Worm (Caenorhabditis elegans) whole organism, young adult: ENCODE data around the gene K08E4.8.

Experiments
- B0019.2 ChIP-seq: fragments of 200-800 bp; sonication (Bioruptor generic); conservative IDR thresholded peaks from 2 replicates; pipeline ENCODE4 v1.3.6; 2022; ENCODE audit warnings: missing genetic modification reagents, missing genetic modification characterization, missing compliant biosample characterization
- B0336.3 ChIP-seq: fragments of 200-800 bp; sonication (Bioruptor generic); IDR thresholded peaks from 2 replicates; pipeline ENCODE4 v1.3.6; 2022; ENCODE audit warnings: missing genetic modification characterization, missing compliant biosample characterization
- F10E7.11 ChIP-seq: sonication (generic microtip); optimal IDR thresholded peaks from 2 replicates; lab custom pipeline; 2017; ENCODE audit warnings: mild to moderate bottlenecking, missing genetic modification characterization, moderate library complexity, missing compliant biosample characterization
- F22D6.2 ChIP-seq: sonication (generic microtip); optimal IDR thresholded peaks from 2 replicates; lab custom pipeline; 2016; ENCODE audit warnings: mild to moderate bottlenecking, missing genetic modification characterization, missing compliant biosample characterization
- F23B12.7 ChIP-seq: sonication (generic microtip); optimal IDR thresholded peaks from 2 replicates; lab custom pipeline; 2017; ENCODE audit warnings: missing genetic modification characterization, mild to moderate bottlenecking, missing compliant biosample characterization, antibody characterized with exemption, moderate library complexity; ENCODE audit not compliant: insufficient read depth
- F37B4.10 ChIP-seq: fragments of 200-800 bp; sonication (Bioruptor generic); IDR thresholded peaks from 2 replicates; pipeline ENCODE4 v1.3.6; 2022; ENCODE audit warnings: missing genetic modification characterization, missing compliant biosample characterization
- F39B2.1 ChIP-seq: fragments of 200-800 bp; sonication (Bioruptor generic); IDR thresholded peaks from 2 replicates; pipeline ENCODE4 v1.3.6; 2022; ENCODE audit warnings: missing genetic modification reagents, missing genetic modification characterization, missing compliant biosample characterization
- F52B5.7 ChIP-seq: sonication (generic microtip); optimal IDR thresholded peaks from 2 replicates; lab custom pipeline; 2016; ENCODE audit warnings: mild to moderate bottlenecking, missing genetic modification characterization, missing compliant biosample characterization
- F57A8.1 ChIP-seq: fragments of 200-800 bp; sonication (Bioruptor generic); optimal IDR thresholded peaks from 2 replicates; lab custom pipeline; 2018; ENCODE audit warnings: mild to moderate bottlenecking, missing genetic modification characterization, moderate library complexity, missing compliant biosample characterization
- F57C9.4 ChIP-seq: sonication (generic microtip); optimal IDR thresholded peaks from 2 replicates; lab custom pipeline; 2017; ENCODE audit warnings: mild to moderate bottlenecking, missing genetic modification characterization, missing compliant biosample characterization
- T07F8.4 ChIP-seq: sonication (generic microtip); optimal IDR thresholded peaks from 2 replicates; lab custom pipeline; 2016; ENCODE audit warnings: mild to moderate bottlenecking, missing genetic modification characterization, moderate library complexity, missing compliant biosample characterization
- Y56A3A.18 ChIP-seq: fragments of 200-800 bp; sonication (Bioruptor generic); IDR thresholded peaks from 2 replicates; pipeline ENCODE4 v1.3.6; 2022; ENCODE audit warnings: missing genetic modification reagents, missing genetic modification characterization, missing compliant biosample characterization
- Y79H2A.3 ChIP-seq: fragments of 200-800 bp; sonication (Bioruptor generic); conservative IDR thresholded peaks from 2 replicates; pipeline ENCODE4 v1.3.6; 2022; ENCODE audit warnings: missing genetic modification reagents, missing genetic modification characterization, missing compliant biosample characterization
- Y95B8A.8 ChIP-seq: fragments of 200-800 bp; sonication (Bioruptor generic); IDR thresholded peaks from 2 replicates; pipeline ENCODE4 v1.3.6; 2022; ENCODE audit warnings: missing genetic modification reagents, missing genetic modification characterization, missing compliant biosample characterization
- ama-1 ChIP-seq, 3 experiments: fragments of 150-350 bp in 1 of 3; sonication (generic microtip) in 2 of 3; optimal IDR thresholded peaks; 2 replicates each; lab custom pipeline; 2014 to 2018; ENCODE audit warnings: missing biosample characterization in 2 of 3, missing genetic modification characterization in 2 of 3, missing genetic modification reagents in 2 of 3
- aptf-3 ChIP-seq: fragments of 200-800 bp; sonication (Bioruptor generic); IDR thresholded peaks from 2 replicates; pipeline ENCODE4 v1.3.6; 2022; ENCODE audit warnings: missing genetic modification characterization, missing compliant biosample characterization
- attf-5 ChIP-seq: fragments of 200-800 bp; sonication (Bioruptor generic); optimal IDR thresholded peaks from 2 replicates; lab custom pipeline; 2018; ENCODE audit warnings: mild to moderate bottlenecking, missing genetic modification characterization, missing compliant biosample characterization
- ccch-3 ChIP-seq: fragments of 200-800 bp; sonication (Bioruptor generic); optimal IDR thresholded peaks from 2 replicates; lab custom pipeline; 2018; ENCODE audit warnings: mild to moderate bottlenecking, missing genetic modification characterization, missing compliant biosample characterization
- cebp-1 ChIP-seq, 2 experiments: fragments of 200-800 bp in 1 of 2; sonication (Bioruptor generic) in 1 of 2; sonication (generic microtip) in 1 of 2; IDR thresholded peaks in 1 of 2; optimal IDR thresholded peaks in 1 of 2; 2 replicates each; pipeline versions ENCODE4 v1.3.6 to Lab custom; 2017 to 2022; ENCODE audit warnings: missing compliant biosample characterization in 2 of 2, missing genetic modification characterization in 2 of 2, mild to moderate bottlenecking in 1 of 2, missing genetic modification reagents in 1 of 2, moderate library complexity in 1 of 2
- cebp-2 ChIP-seq: fragments of 200-800 bp; sonication (Bioruptor generic); IDR thresholded peaks from 2 replicates; pipeline ENCODE4 v1.3.6; 2022; ENCODE audit warnings: missing genetic modification characterization, missing compliant biosample characterization
- ceh-27 ChIP-seq: fragments of 200-800 bp; sonication (Bioruptor generic); optimal IDR thresholded peaks from 2 replicates; lab custom pipeline; 2018; ENCODE audit warnings: mild to moderate bottlenecking, missing genetic modification characterization, moderate library complexity, missing compliant biosample characterization
- ceh-40 ChIP-seq: fragments of 200-800 bp; sonication (Bioruptor generic); IDR thresholded peaks from 2 replicates; pipeline ENCODE4 v1.3.6; 2022; ENCODE audit warnings: missing genetic modification characterization, missing compliant biosample characterization
- ceh-58 ChIP-seq: fragments of 200-800 bp; sonication (Bioruptor generic); IDR thresholded peaks from 2 replicates; pipeline ENCODE4 v1.3.6; 2022; ENCODE audit warnings: missing genetic modification characterization, missing compliant biosample characterization
- ceh-91 ChIP-seq: fragments of 200-800 bp; sonication (Bioruptor generic); IDR thresholded peaks from 2 replicates; pipeline ENCODE4 v1.3.6; 2022; ENCODE audit warnings: missing genetic modification reagents, missing genetic modification characterization, missing compliant biosample characterization
- efl-1 ChIP-seq: fragments of 150-350 bp; optimal IDR thresholded peaks from 2 replicates; lab custom pipeline; 2014; ENCODE audit warnings: missing biosample characterization, missing genetic modification reagents, missing genetic modification characterization
- ekl-4 ChIP-seq: fragments of 200-800 bp; sonication (Bioruptor generic); IDR thresholded peaks from 2 replicates; pipeline ENCODE4 v1.3.6; 2022; ENCODE audit warnings: missing genetic modification reagents, missing genetic modification characterization, missing compliant biosample characterization
- hmg-1.2 ChIP-seq: fragments of 200-800 bp; sonication (Bioruptor generic); IDR thresholded peaks from 2 replicates; pipeline ENCODE4 v1.3.6; 2022; ENCODE audit warnings: missing genetic modification reagents, missing genetic modification characterization, missing compliant biosample characterization
- hrde-1 ChIP-seq: sonication (generic microtip); optimal IDR thresholded peaks from 2 replicates; lab custom pipeline; 2016; ENCODE audit warnings: missing genetic modification characterization, mild to moderate bottlenecking, missing compliant biosample characterization, moderate library complexity, missing genotype, missing genetic modification reagents, borderline replicate concordance
- hsf-1 ChIP-seq: fragments of 200-800 bp; sonication (Bioruptor generic); IDR thresholded peaks from 2 replicates; pipeline ENCODE4 v1.3.6; 2022; ENCODE audit warnings: missing genetic modification reagents, missing genetic modification characterization, missing compliant biosample characterization
- let-607 ChIP-seq, 2 experiments: fragments of 200-800 bp in 1 of 2; sonication (Bioruptor generic) in 1 of 2; sonication (generic microtip) in 1 of 2; optimal IDR thresholded peaks; 2 replicates each; lab custom pipeline; 2016 to 2018; ENCODE audit warnings: mild to moderate bottlenecking in 2 of 2, missing compliant biosample characterization in 2 of 2, missing genetic modification characterization in 2 of 2, moderate library complexity in 2 of 2, missing genotype in 1 of 2
- lin-35 ChIP-seq, 3 experiments: fragments of 150-350 bp in 2 of 3; sonication (generic microtip) in 1 of 3; optimal IDR thresholded peaks; 2 replicates each; lab custom pipeline; 2014 to 2018; ENCODE audit warnings: missing biosample characterization in 3 of 3, missing genetic modification characterization in 3 of 3, missing genetic modification reagents in 3 of 3
- lin-54 ChIP-seq: fragments of 200-800 bp; sonication (Bioruptor generic); optimal IDR thresholded peaks from 2 replicates; lab custom pipeline; 2018; ENCODE audit warnings: mild to moderate bottlenecking, missing genetic modification characterization, missing compliant biosample characterization
- lsl-1 ChIP-seq: fragments of 200-800 bp; sonication (Bioruptor generic); optimal IDR thresholded peaks from 2 replicates; lab custom pipeline; 2018; ENCODE audit warnings: mild to moderate bottlenecking, missing genetic modification characterization, moderate library complexity, missing compliant biosample characterization
- madf-6 ChIP-seq: fragments of 200-800 bp; sonication (Bioruptor generic); IDR thresholded peaks from 2 replicates; pipeline ENCODE4 v1.3.6; 2022; ENCODE audit warnings: missing genetic modification reagents, missing genetic modification characterization, missing compliant biosample characterization
- mcd-1 ChIP-seq: fragments of 200-800 bp; sonication (Bioruptor generic); IDR thresholded peaks from 2 replicates; pipeline ENCODE4 v1.3.6; 2022; ENCODE audit warnings: missing genetic modification reagents, missing genetic modification characterization, missing compliant biosample characterization
- mel-28 ChIP-seq: sonication (generic microtip); optimal IDR thresholded peaks from 2 replicates; lab custom pipeline; 2016; ENCODE audit warnings: borderline replicate concordance, mild to moderate bottlenecking, missing genetic modification characterization, missing compliant biosample characterization
- nhr-80 ChIP-seq: sonication (generic microtip); optimal IDR thresholded peaks from 2 replicates; lab custom pipeline; 2016; ENCODE audit warnings: missing genetic modification characterization, missing compliant biosample characterization
- rcor-1 ChIP-seq: fragments of 200-800 bp; sonication (Bioruptor generic); IDR thresholded peaks from 2 replicates; pipeline ENCODE4 v1.3.6; 2022; ENCODE audit warnings: missing genetic modification reagents, missing genetic modification characterization, missing compliant biosample characterization
- rec-8 ChIP-seq, 2 experiments: sonication (generic microtip); optimal IDR thresholded peaks; 2 replicates each; lab custom pipeline; 2016; ENCODE audit warnings: mild to moderate bottlenecking in 2 of 2, missing genetic modification characterization in 2 of 2, missing genetic modification reagents in 2 of 2, missing genotype in 2 of 2, missing biosample characterization in 1 of 2, missing compliant biosample characterization in 1 of 2, moderate library complexity in 1 of 2
- snpc-4 ChIP-seq, 5 experiments: fragments of 150-350 bp in 1 of 5; sonication (generic microtip) in 4 of 5; optimal IDR thresholded peaks; 2 replicates each; lab custom pipeline; 2014 to 2018; ENCODE audit warnings: missing genetic modification characterization in 5 of 5, missing biosample characterization in 3 of 5, antibody characterized with exemption in 2 of 5, mild to moderate bottlenecking in 2 of 5, missing compliant biosample characterization in 2 of 5, missing genotype in 2 of 5, moderate library complexity in 2 of 5, missing genetic modification reagents in 1 of 5
- tbx-9 ChIP-seq: sonication (generic microtip); optimal IDR thresholded peaks from 2 replicates; lab custom pipeline; 2016; ENCODE audit warnings: borderline replicate concordance, missing genetic modification characterization, inconsistent platforms, missing compliant biosample characterization
- ztf-18 ChIP-seq: sonication (generic microtip); optimal IDR thresholded peaks from 2 replicates; lab custom pipeline; 2016; ENCODE audit warnings: missing genotype, mild to moderate bottlenecking, missing genetic modification characterization, missing compliant biosample characterization
- ztf-28 ChIP-seq: fragments of 200-800 bp; sonication (Bioruptor generic); IDR thresholded peaks from 2 replicates; pipeline ENCODE4 v1.3.6; 2022; ENCODE audit warnings: missing genetic modification reagents, missing genetic modification characterization, missing compliant biosample characterization

K08E4.8 gene

ce11 chrIV:12089551-12089950, 28.4 kb upstream of the K08E4.8 start, which contains the start of gene F11A10.6:
TSS of gene F11A10.6 (minus strand) at chrIV:12089651.
- TF ChIP-seq F39B2.1 (GFP tag; lab: Robert Waterston, UW) = no peak
- TF ChIP-seq snpc-4 (GFP tag; optimal IDR thresholded peaks at IDR 0.05; lab: Kevin White, UChicago) = no peak
- TF ChIP-seq snpc-4 (tag; optimal IDR thresholded peaks at IDR 0.05; lab: Kevin White, UChicago) = no peak
- TF ChIP-seq let-607 (tag; optimal IDR thresholded peaks at IDR 0.05; lab: Kevin White, UChicago) = no peak
- no peak for TF ChIP-seq T07F8.4 (tag; lab: Kevin White, UChicago)

DNA sequence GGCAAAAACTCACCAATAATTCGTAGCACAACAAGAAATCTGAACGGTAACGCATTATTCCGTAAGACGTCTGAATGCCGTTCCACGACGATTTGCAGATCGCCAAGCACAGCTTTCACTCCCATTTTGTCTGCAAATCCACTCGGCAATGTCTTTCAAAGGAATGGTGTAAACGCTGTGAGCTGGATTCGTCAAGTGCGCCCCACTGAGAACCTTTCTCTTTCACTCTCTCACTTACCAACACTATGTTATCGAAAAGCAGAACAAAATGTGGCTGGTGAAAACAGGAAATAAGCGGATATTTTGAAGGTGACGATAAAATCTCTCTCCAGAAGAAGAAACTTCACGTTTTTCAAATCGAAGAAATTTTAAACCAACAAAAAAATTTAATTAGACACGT, 27.8 kb upstream of the K08E4.8 start:
- TF ChIP-seq Y95B8A.8 (GFP tag; lab: Robert Waterston, UW) = no peak
- peak; percentile 35; the same call in 1 of the 2 replicates for TF ChIP-seq madf-6 (GFP tag; lab: Robert Waterston, UW)
- no peak for TF ChIP-seq B0019.2 (GFP tag; lab: Robert Waterston, UW)
- TF ChIP-seq hmg-1.2 (GFP tag; lab: Robert Waterston, UW) = peak; percentile 54; the same call in 1 of the 2 replicates
- TF ChIP-seq aptf-3 (GFP tag; lab: Robert Waterston, UW) = no peak
- peak; percentile 66 for TF ChIP-seq ekl-4 (GFP tag; lab: Robert Waterston, UW)
- TF ChIP-seq nhr-80 (tag; lab: Kevin White, UChicago) = peak; percentile 14
- TF ChIP-seq ceh-27 (GFP tag; lab: Kevin White, UChicago) = peak; percentile 39
- TF ChIP-seq ceh-58 (GFP tag; lab: Robert Waterston, UW) = no peak
- TF ChIP-seq ama-1 (optimal IDR thresholded peaks at IDR 0.05; lab: Kevin White, UChicago) = peak; percentile 1
- TF ChIP-seq ama-1 (GFP tag; optimal IDR thresholded peaks at IDR 0.05; lab: Kevin White, UChicago) = no peak
- peak in 1 of 3 experiments; percentile 14 for TF ChIP-seq lin-35 (GFP tag; optimal IDR thresholded peaks at IDR 0.05; lab: Kevin White, UChicago)
- no peak for TF ChIP-seq cebp-1 (GFP tag; IDR thresholded peaks at IDR 0.05; lab: Robert Waterston, UW)
- peak; percentile 25 for TF ChIP-seq cebp-1 (tag; optimal IDR thresholded peaks at IDR 0.05; lab: Kevin White, UChicago)
- TF ChIP-seq Y56A3A.18 (GFP tag; lab: Robert Waterston, UW) = 0 out of 2 replicates have a peak, but pooled peaks have one; percentile 10
- peak; percentile 8 for TF ChIP-seq attf-5 (GFP tag; lab: Kevin White, UChicago)
- peak; percentile 5 for TF ChIP-seq F52B5.7
- no peak for TF ChIP-seq Y79H2A.3 (GFP tag; lab: Robert Waterston, UW)
- TF ChIP-seq F23B12.7 (tag; lab: Kevin White, UChicago) = no peak
- TF ChIP-seq lin-54 (GFP tag; lab: Kevin White, UChicago) = no peak
- no peak for TF ChIP-seq ccch-3
- TF ChIP-seq mcd-1 (GFP tag; lab: Robert Waterston, UW) = peak; percentile 48; the same call in 1 of the 2 replicates
- 0 out of 2 replicates have a peak, but pooled peaks have one; percentile 15 for TF ChIP-seq hsf-1
- TF ChIP-seq F37B4.10 (GFP tag; lab: Robert Waterston, UW) = no peak
- 0 out of 2 replicates have a peak, but pooled peaks have one; percentile 43 for TF ChIP-seq cebp-2 (GFP tag; lab: Robert Waterston, UW)
- TF ChIP-seq F57C9.4 (tag; lab: Kevin White, UChicago) = no peak
- TF ChIP-seq ceh-91 = no peak
- no peak for TF ChIP-seq F22D6.2 (tag; lab: Kevin White, UChicago)
- TF ChIP-seq B0336.3 = 0 out of 2 replicates have a peak, but pooled peaks have one; percentile 39
- TF ChIP-seq lsl-1 = no peak
- peak; percentile 19 for TF ChIP-seq hrde-1 (tag; lab: Kevin White, UChicago)

DNA sequence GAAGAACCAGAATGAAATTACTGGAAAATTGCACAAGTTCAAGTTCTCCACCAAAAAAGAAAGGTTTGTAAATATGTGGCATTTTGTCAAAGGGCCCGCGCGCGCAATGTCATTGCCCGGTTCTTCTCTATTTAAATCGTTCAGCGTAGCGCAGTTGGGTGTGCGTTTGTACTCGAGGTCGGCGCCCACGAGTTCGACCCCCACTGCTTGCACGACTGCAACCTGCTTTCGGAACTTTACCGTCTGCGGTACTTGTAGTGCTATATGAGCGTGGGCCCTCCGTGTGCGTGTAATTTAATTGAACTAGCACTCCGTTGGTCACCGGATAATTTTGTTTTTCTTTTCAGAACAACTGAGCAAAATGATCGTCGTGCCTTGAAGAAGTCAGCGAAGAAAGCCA, 25.4 kb upstream of the K08E4.8 start:
- TF ChIP-seq F10E7.11 (peak; percentile 48), ceh-27 (GFP tag; lab: Kevin White, UChicago) (peak; percentile 86), ztf-28 (peak; percentile 94), cebp-2 (GFP tag; lab: Robert Waterston, UW) (peak; percentile 100), ceh-40 (GFP tag; lab: Robert Waterston, UW) (peak; percentile 30; the same call in 1 of the 2 replicates), efl-1 (GFP tag; lab: Kevin White, UChicago) (peak; percentile 41), snpc-4 (GFP tag; optimal IDR thresholded peaks at IDR 0.05; lab: Kevin White, UChicago) (peak; percentile 77), snpc-4 (tag; optimal IDR thresholded peaks at IDR 0.05; lab: Kevin White, UChicago) (peak; percentile 60 to 81 (median 75)), F57A8.1 (GFP tag; lab: Kevin White, UChicago) (peak; percentile 45), T07F8.4 (tag; lab: Kevin White, UChicago) (peak; percentile 85), mel-28 (tag; lab: Kevin White, UChicago) (no peak), tbx-9 (peak; percentile 72), rec-8 (tag; optimal IDR thresholded peaks at IDR 0.05; lab: Kevin White, UChicago) (peak; percentile 67 to 92), ztf-18 (tag; lab: Kevin White, UChicago) (peak; percentile 79), rcor-1 (GFP tag; lab: Robert Waterston, UW) (peak; percentile 86), F37B4.10 (GFP tag; lab: Robert Waterston, UW) (no peak)
